Worm (Caenorhabditis elegans) whole organism, early embryonic: ENCODE data around the gene mrps-18B.

Experiments used
- F13C5.2 ChIP-seq: sonication (generic microtip); optimal IDR thresholded peaks from 2 replicates; lab custom pipeline; 2017; ENCODE audit warnings: mild to moderate bottlenecking, missing genetic modification characterization, inconsistent platforms, missing compliant biosample characterization
- aly-1 ChIP-seq: sonication (generic microtip); optimal IDR thresholded peaks from 2 replicates; lab custom pipeline; 2016; ENCODE audit warnings: missing genetic modification characterization, missing compliant biosample characterization
- ama-1 ChIP-seq: fragments of 150-350 bp; optimal IDR thresholded peaks from 2 replicates; lab custom pipeline; 2014
- ceh-36 ChIP-seq: sonication (generic microtip); optimal IDR thresholded peaks from 2 replicates; lab custom pipeline; 2016; ENCODE audit warnings: missing genetic modification characterization, inconsistent platforms, missing compliant biosample characterization
- ets-7 ChIP-seq: sonication (generic microtip); optimal IDR thresholded peaks from 2 replicates; lab custom pipeline; 2016; ENCODE audit warnings: missing genotype, missing genetic modification characterization, missing compliant biosample characterization
- flt-1 ChIP-seq: fragments of 200-800 bp; sonication (Bioruptor generic); IDR thresholded peaks from 2 replicates; pipeline ENCODE4 v1.3.6; 2022; ENCODE audit warnings: missing genetic modification characterization, missing compliant biosample characterization
- hmbx-1 ChIP-seq: sonication (generic microtip); optimal IDR thresholded peaks from 2 replicates; lab custom pipeline; 2016; ENCODE audit warnings: mild to moderate bottlenecking, missing genetic modification characterization, missing compliant biosample characterization
- hmg-4 ChIP-seq: fragments of 200-800 bp; sonication (Bioruptor generic); optimal IDR thresholded peaks from 2 replicates; lab custom pipeline; 2018; ENCODE audit warnings: mild to moderate bottlenecking, missing genetic modification characterization, missing compliant biosample characterization
- pes-1 ChIP-seq: fragments of 200-800 bp; sonication (Bioruptor generic); IDR thresholded peaks from 2 replicates; pipeline ENCODE4 v1.3.6; 2022; ENCODE audit warnings: missing genetic modification reagents, missing genetic modification characterization, missing compliant biosample characterization
- scrt-1 ChIP-seq: fragments of 200-800 bp; sonication (Bioruptor generic); IDR thresholded peaks from 2 replicates; pipeline ENCODE4 v1.3.6; 2022; ENCODE audit warnings: missing genetic modification characterization, missing compliant biosample characterization
- sea-1 ChIP-seq: fragments of 200-800 bp; sonication (Bioruptor generic); conservative IDR thresholded peaks from 2 replicates; pipeline ENCODE4 v1.3.6; 2022; ENCODE audit warnings: missing genetic modification characterization, missing compliant biosample characterization
- tbx-37 ChIP-seq: fragments of 200-800 bp; sonication (Bioruptor generic); conservative IDR thresholded peaks from 2 replicates; pipeline ENCODE4 v1.3.6; 2022; ENCODE audit warnings: missing genetic modification reagents, missing genetic modification characterization, missing compliant biosample characterization
- tra-4 ChIP-seq: sonication (generic microtip); optimal IDR thresholded peaks from 2 replicates; lab custom pipeline; 2017; ENCODE audit warnings: missing genetic modification characterization, missing compliant biosample characterization

- TF ChIP-seq tbx-37 (GFP tag; lab: Robert Waterston, UW) = no peak
- no peak for TF ChIP-seq sea-1 (GFP tag; lab: Robert Waterston, UW)
- TF ChIP-seq F13C5.2 (tag; lab: Kevin White, UChicago) = no peak
- no peak for TF ChIP-seq hmg-4 (GFP tag; lab: Kevin White, UChicago)
- no peak for TF ChIP-seq scrt-1 (GFP tag; lab: Robert Waterston, UW)
- no peak for TF ChIP-seq pes-1 (GFP tag; lab: Robert Waterston, UW)
- TF ChIP-seq ama-1 = no peak
- no peak for TF ChIP-seq ceh-36 (tag; lab: Kevin White, UChicago)
- no peak for TF ChIP-seq hmbx-1 (tag; lab: Kevin White, UChicago)
- no peak for TF ChIP-seq ets-7 (tag; lab: Kevin White, UChicago)
- no peak for TF ChIP-seq flt-1 (GFP tag; lab: Robert Waterston, UW)
- TF ChIP-seq aly-1 = no peak
- no peak for TF ChIP-seq tra-4 (tag; lab: Kevin White, UChicago)
Observed at ce11 chrII:8498173-8498572, 27.3 kb upstream of the mrps-18B start.
